Worm (Caenorhabditis elegans): ENCODE data around the gene ubc-19.

ubc-19 gene

ce11 chrV:18719956-18720489 lies 30.5 kb upstream of the ubc-19 start, which contains the start of gene Y17D7C.2 (continued):
- peak; percentile 57 for TF ChIP-seq nhr-232 (tag; optimal IDR thresholded peaks at IDR 0.05)
- no peak for TF ChIP-seq ceh-45 (GFP tag; IDR thresholded peaks at IDR 0.05)
- no peak for TF ChIP-seq nfya-1 (tag; optimal IDR thresholded peaks at IDR 0.05)
- no peak for TF ChIP-seq pax-1 (tag; optimal IDR thresholded peaks at IDR 0.05)
- TF ChIP-seq pha-4 (tag; optimal IDR thresholded peaks at IDR 0.05): no peak
- TF ChIP-seq fax-1 (tag; optimal IDR thresholded peaks at IDR 0.05): no peak
- TF ChIP-seq elt-4 (tag; optimal IDR thresholded peaks at IDR 0.05): no peak
- TF ChIP-seq ttx-3 (tag; optimal IDR thresholded peaks at IDR 0.05): no peak
- TF ChIP-seq elt-2 (tag; optimal IDR thresholded peaks at IDR 0.05): peak; percentile 66
- TF ChIP-seq unc-42 (tag; optimal IDR thresholded peaks at IDR 0.05): no peak
- no peak for TF ChIP-seq F13H6.1 (tag; optimal IDR thresholded peaks at IDR 0.05)
- no peak for TF ChIP-seq pros-1 (tag; optimal IDR thresholded peaks at IDR 0.05)
- no peak for TF ChIP-seq ceh-9 (tag; optimal IDR thresholded peaks at IDR 0.05)
- TF ChIP-seq fkh-10 (GFP tag; optimal IDR thresholded peaks at IDR 0.05): no peak
- TF ChIP-seq unc-55 (GFP tag; optimal IDR thresholded peaks at IDR 0.05): no peak
- no peak for TF ChIP-seq ama-1 (optimal IDR thresholded peaks at IDR 0.05)
- peak; percentile 36 for TF ChIP-seq pat-9 (tag; optimal IDR thresholded peaks at IDR 0.05)
- no peak for TF ChIP-seq ets-4 (tag; optimal IDR thresholded peaks at IDR 0.05)
- no peak for TF ChIP-seq che-1 (tag; optimal IDR thresholded peaks at IDR 0.05)
- TF ChIP-seq npax-4 (tag; optimal IDR thresholded peaks at IDR 0.05): no peak
- TF ChIP-seq eyg-1 (tag; optimal IDR thresholded peaks at IDR 0.05): no peak
- TF ChIP-seq syd-9 (tag; optimal IDR thresholded peaks at IDR 0.05): peak; percentile 21
- TF ChIP-seq rnt-1 (tag; optimal IDR thresholded peaks at IDR 0.05): peak; percentile 40
- TF ChIP-seq nhr-11 (tag; optimal IDR thresholded peaks at IDR 0.05): no peak
- no peak for TF ChIP-seq K09A11.1 (tag; optimal IDR thresholded peaks at IDR 0.05; ENCODE audit: insufficient read depth)
- no peak for TF ChIP-seq fkh-6 (tag; optimal IDR thresholded peaks at IDR 0.05)
- no peak for TF ChIP-seq hlh-15 (tag; optimal IDR thresholded peaks at IDR 0.05)
- TF ChIP-seq tbx-7 (tag; optimal IDR thresholded peaks at IDR 0.05): peak; percentile 13
- TF ChIP-seq ceh-2 (tag; optimal IDR thresholded peaks at IDR 0.05): no peak
- TF ChIP-seq ceh-19 (GFP tag; optimal IDR thresholded peaks at IDR 0.05): peak; percentile 65
- TF ChIP-seq ceh-34 (tag; optimal IDR thresholded peaks at IDR 0.05): no peak
- TF ChIP-seq ztf-16 (tag; optimal IDR thresholded peaks at IDR 0.05): no peak
- TF ChIP-seq tbx-2 (tag; optimal IDR thresholded peaks at IDR 0.05): no peak
- TF ChIP-seq lim-6 (tag; optimal IDR thresholded peaks at IDR 0.05): no peak
- no peak for TF ChIP-seq sox-4 (tag; optimal IDR thresholded peaks at IDR 0.05)
- TF ChIP-seq odd-2 (tag; optimal IDR thresholded peaks at IDR 0.05): no peak
- TF ChIP-seq mec-3 (tag; optimal IDR thresholded peaks at IDR 0.05; ENCODE audit: borderline replicate concordance): no peak
- no peak for TF ChIP-seq ceh-14 (tag; optimal IDR thresholded peaks at IDR 0.05)
- TF ChIP-seq unc-3 (GFP tag; conservative IDR thresholded peaks at IDR 0.05): no peak
- no peak for TF ChIP-seq unc-3 (tag; optimal IDR thresholded peaks at IDR 0.05)
- no peak for TF ChIP-seq sdc-2 (tag; optimal IDR thresholded peaks at IDR 0.05)
- no peak for TF ChIP-seq pqm-1 (tag; optimal IDR thresholded peaks at IDR 0.05)
- no peak for TF ChIP-seq hlh-8 (tag; optimal IDR thresholded peaks at IDR 0.05)
- TF ChIP-seq zip-5 (tag; optimal IDR thresholded peaks at IDR 0.05): peak; percentile 2
- no peak for TF ChIP-seq ceh-22 (tag; optimal IDR thresholded peaks at IDR 0.05)

- TF ChIP-seq sox-2 (GFP tag; IDR thresholded peaks at IDR 0.05): no peak
- peak; percentile 32 for TF ChIP-seq ztf-16 (tag; optimal IDR thresholded peaks at IDR 0.05)
Observed at ce11 chrV:18719412-18719811, 29.9 kb upstream of the ubc-19 start.

Data from whole organism, late embryonic.